Worm (Caenorhabditis elegans) whole organism, early embryonic: ENCODE measurements around the gene trpp-1.

Source experiments
- F13C5.2 ChIP-seq: sonication (generic microtip); optimal IDR thresholded peaks from 2 replicates; lab custom pipeline; 2017; ENCODE audit warnings: mild to moderate bottlenecking, missing genetic modification characterization, inconsistent platforms, missing compliant biosample characterization
- aly-1 ChIP-seq: sonication (generic microtip); optimal IDR thresholded peaks from 2 replicates; lab custom pipeline; 2016; ENCODE audit warnings: missing genetic modification characterization, missing compliant biosample characterization
- ama-1 ChIP-seq: fragments of 150-350 bp; optimal IDR thresholded peaks from 2 replicates; lab custom pipeline; 2014
- ceh-13 ChIP-seq: fragments of 200-800 bp; sonication (Bioruptor generic); optimal IDR thresholded peaks from 2 replicates; lab custom pipeline; 2018; ENCODE audit warnings: mild to moderate bottlenecking, missing genetic modification characterization, missing compliant biosample characterization
- ceh-36 ChIP-seq: sonication (generic microtip); optimal IDR thresholded peaks from 2 replicates; lab custom pipeline; 2016; ENCODE audit warnings: missing genetic modification characterization, inconsistent platforms, missing compliant biosample characterization
- hmbx-1 ChIP-seq: sonication (generic microtip); optimal IDR thresholded peaks from 2 replicates; lab custom pipeline; 2016; ENCODE audit warnings: mild to moderate bottlenecking, missing genetic modification characterization, missing compliant biosample characterization
- hnd-1 ChIP-seq: sonication (generic microtip); optimal IDR thresholded peaks from 2 replicates; lab custom pipeline; 2016; ENCODE audit warnings: missing genetic modification characterization, missing compliant biosample characterization
- sea-1 ChIP-seq: fragments of 200-800 bp; sonication (Bioruptor generic); conservative IDR thresholded peaks from 2 replicates; pipeline ENCODE4 v1.3.6; 2022; ENCODE audit warnings: missing genetic modification characterization, missing compliant biosample characterization
- tbx-11 ChIP-seq: fragments of 200-800 bp; sonication (Bioruptor generic); IDR thresholded peaks from 2 replicates; pipeline ENCODE4 v1.3.6; 2022; ENCODE audit warnings: missing genetic modification characterization, missing compliant biosample characterization

ce11 chrV:173437-173836, 28.0 kb upstream of the trpp-1 start:
- TF ChIP-seq aly-1 (tag; lab: Kevin White, UChicago) (no peak), hnd-1 (tag; lab: Kevin White, UChicago) (no peak), sea-1 (no peak), ama-1 (no peak), ceh-13 (GFP tag; lab: Kevin White, UChicago) (no peak), tbx-11 (GFP tag; lab: Robert Waterston, UW) (no peak), F13C5.2 (tag; lab: Kevin White, UChicago) (no peak), ceh-36 (tag; lab: Kevin White, UChicago) (no peak), hmbx-1 (tag; lab: Kevin White, UChicago) (no peak)
